Worm (Caenorhabditis elegans) whole organism, mixed stage, embryonic: Measurements from ENCODE around the gene M117.3.

Experiments
- blmp-1 ChIP-seq: fragments of 150-350 bp; optimal IDR thresholded peaks from 2 replicates; lab custom pipeline; 2014; ENCODE audit warnings: missing biosample characterization, missing genetic modification characterization
- cnd-1 ChIP-seq: fragments of 200-800 bp; sonication (Bioruptor generic); optimal IDR thresholded peaks from 2 replicates; lab custom pipeline; 2018; ENCODE audit warnings: mild to moderate bottlenecking, missing genetic modification characterization, missing compliant biosample characterization
- elt-1 ChIP-seq: sonication (generic microtip); optimal IDR thresholded peaks from 2 replicates; lab custom pipeline; 2017; ENCODE audit warnings: missing genetic modification characterization, mild to moderate bottlenecking, missing compliant biosample characterization, antibody characterized with exemption, moderate library complexity, borderline replicate concordance; ENCODE audit not compliant: insufficient read depth
- elt-3 ChIP-seq: fragments of 150-350 bp; optimal IDR thresholded peaks from 2 replicates; lab custom pipeline; 2014; ENCODE audit warnings: missing biosample characterization, missing genetic modification characterization
- lsy-2 ChIP-seq: fragments of 150-350 bp; optimal IDR thresholded peaks from 2 replicates; lab custom pipeline; 2014; ENCODE audit warnings: missing biosample characterization, missing genetic modification characterization
- mab-5 ChIP-seq: fragments of 150-350 bp; optimal IDR thresholded peaks from 2 replicates; lab custom pipeline; 2014; ENCODE audit warnings: missing biosample characterization, missing genetic modification characterization
- mep-1 ChIP-seq: fragments of 150-350 bp; optimal IDR thresholded peaks from 2 replicates; lab custom pipeline; 2017; ENCODE audit warnings: missing biosample characterization, missing genetic modification reagents, missing genetic modification characterization, inconsistent platforms
- pha-4 ChIP-seq: fragments of 150-350 bp; optimal IDR thresholded peaks from 2 replicates; lab custom pipeline; 2018; ENCODE audit warnings: missing biosample characterization, missing genetic modification reagents, missing genetic modification characterization
- unc-62 ChIP-seq: fragments of 150-350 bp; optimal IDR thresholded peaks from 2 replicates; lab custom pipeline; 2014; ENCODE audit warnings: missing biosample characterization, missing genetic modification reagents, missing genetic modification characterization
- ztf-11 ChIP-seq: fragments of 150-350 bp; optimal IDR thresholded peaks from 2 replicates; lab custom pipeline; 2014; ENCODE audit warnings: missing biosample characterization, missing genetic modification characterization

DNA sequence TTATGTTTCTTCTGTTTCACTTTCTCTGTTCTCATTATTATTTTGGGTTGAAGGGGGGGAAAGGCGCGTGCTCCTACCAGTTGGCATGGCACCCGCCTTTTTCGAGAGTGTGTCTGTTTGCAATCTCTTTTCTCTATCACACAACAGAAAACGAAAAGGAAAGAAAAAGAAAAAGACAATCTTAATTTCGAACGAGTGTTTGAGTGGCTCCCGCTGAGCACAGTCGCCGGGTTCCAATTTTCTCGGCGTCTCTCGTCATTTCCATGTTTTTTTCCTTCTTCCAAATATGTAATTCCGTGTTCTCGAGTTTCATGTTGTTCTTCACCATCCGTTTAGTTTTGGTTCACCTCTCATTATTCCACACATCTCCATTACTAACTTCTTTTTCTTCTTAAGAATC is 20.1 kb downstream of the M117.3 start, which contains the start of gene F38H4.3:
- TF ChIP-seq elt-1 (tag; lab: Kevin White, UChicago) (no peak), blmp-1 (tag; lab: Kevin White, UChicago) (no peak), pha-4 (no peak), ztf-11 (no peak), cnd-1 (tag; lab: Kevin White, UChicago) (no peak), mep-1 (no peak), unc-62 (GFP tag; lab: Kevin White, UChicago) (no peak), lsy-2 (no peak), mab-5 (tag; lab: Kevin White, UChicago) (no peak), elt-3 (no peak)
